Worm (Caenorhabditis elegans) whole organism, mixed stage, embryonic: Measurements from ENCODE around the gene prde-1.

Experiments used
- ceh-39 ChIP-seq: fragments of 150-350 bp; optimal IDR thresholded peaks from 2 replicates; lab custom pipeline; 2014; ENCODE audit warnings: missing biosample characterization, missing genetic modification characterization
- ces-1 ChIP-seq: fragments of 150-350 bp; optimal IDR thresholded peaks from 2 replicates; lab custom pipeline; 2014; ENCODE audit warnings: missing biosample characterization, missing genetic modification reagents, missing genetic modification characterization
- cnd-1 ChIP-seq: fragments of 200-800 bp; sonication (Bioruptor generic); optimal IDR thresholded peaks from 2 replicates; lab custom pipeline; 2018; ENCODE audit warnings: mild to moderate bottlenecking, missing genetic modification characterization, missing compliant biosample characterization
- elt-1 ChIP-seq: sonication (generic microtip); optimal IDR thresholded peaks from 2 replicates; lab custom pipeline; 2017; ENCODE audit warnings: missing genetic modification characterization, mild to moderate bottlenecking, missing compliant biosample characterization, antibody characterized with exemption, moderate library complexity, borderline replicate concordance; ENCODE audit not compliant: insufficient read depth
- elt-3 ChIP-seq: fragments of 150-350 bp; optimal IDR thresholded peaks from 2 replicates; lab custom pipeline; 2014; ENCODE audit warnings: missing biosample characterization, missing genetic modification characterization
- flh-1 ChIP-seq: fragments of 200-800 bp; sonication (Bioruptor generic); optimal IDR thresholded peaks from 2 replicates; lab custom pipeline; 2018; ENCODE audit warnings: mild to moderate bottlenecking, missing genetic modification characterization, moderate library complexity, missing compliant biosample characterization
- mab-5 ChIP-seq: fragments of 150-350 bp; optimal IDR thresholded peaks from 2 replicates; lab custom pipeline; 2014; ENCODE audit warnings: missing biosample characterization, missing genetic modification characterization
- nhr-237 ChIP-seq: fragments of 150-350 bp; optimal IDR thresholded peaks from 2 replicates; lab custom pipeline; 2014; ENCODE audit warnings: missing biosample characterization, missing genetic modification characterization
- nhr-28 ChIP-seq: fragments of 150-350 bp; optimal IDR thresholded peaks from 2 replicates; lab custom pipeline; 2014; ENCODE audit warnings: missing biosample characterization, missing genetic modification characterization
- sptf-1 ChIP-seq: sonication (generic microtip); optimal IDR thresholded peaks from 2 replicates; lab custom pipeline; 2017; ENCODE audit warnings: mild to moderate bottlenecking, missing genetic modification characterization, moderate library complexity, missing compliant biosample characterization
- tbx-8 ChIP-seq: fragments of 200-800 bp; sonication (Bioruptor generic); optimal IDR thresholded peaks from 2 replicates; lab custom pipeline; 2018; ENCODE audit warnings: mild to moderate bottlenecking, missing genetic modification characterization, moderate library complexity, missing compliant biosample characterization

DNA sequence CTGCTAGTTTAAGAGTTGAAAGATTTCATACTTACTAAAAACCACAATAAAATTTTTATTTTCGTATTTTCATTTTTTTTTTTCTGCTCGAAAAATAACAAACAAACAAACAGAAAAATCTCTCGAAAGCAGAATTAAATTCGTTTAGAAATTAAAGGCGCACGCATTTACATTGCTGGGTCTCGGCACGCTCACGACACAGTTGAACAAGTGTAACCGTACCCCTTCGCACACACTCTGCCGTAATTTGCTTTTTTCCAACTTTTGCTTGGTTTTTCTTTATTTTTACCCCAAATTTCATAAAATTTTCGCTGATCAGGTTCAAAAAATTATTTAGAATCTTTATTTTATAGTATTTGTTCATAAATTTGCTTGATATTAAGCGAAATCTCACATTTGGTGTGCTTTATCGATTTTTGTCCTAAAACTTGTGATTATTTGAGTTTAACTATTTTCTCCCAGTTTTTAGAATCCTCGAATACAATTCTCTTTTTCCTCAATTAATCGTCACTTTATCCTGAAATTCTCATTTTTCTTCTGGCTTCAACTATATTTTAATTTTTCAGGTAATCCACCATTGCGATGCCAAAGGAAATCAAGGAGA, 26.3 kb upstream of the prde-1 start, which contains the start of gene rpl-38:
- TF ChIP-seq cnd-1 (tag; lab: Kevin White, UChicago) (peak; percentile 6), ces-1 (peak; percentile 96), nhr-28 (tag; lab: Kevin White, UChicago) (no peak), ceh-39 (tag; lab: Kevin White, UChicago) (no peak), tbx-8 (GFP tag; lab: Kevin White, UChicago) (no peak), elt-3 (tag; lab: Kevin White, UChicago) (no peak), mab-5 (tag; lab: Kevin White, UChicago) (no peak), flh-1 (GFP tag; lab: Kevin White, UChicago) (no peak), elt-1 (tag; lab: Kevin White, UChicago) (no peak), nhr-237 (peak; percentile 77), sptf-1 (peak; percentile 16)
